Fruit fly (Drosophila melanogaster): Measurements from ENCODE around the gene CG33514.

DNA sequence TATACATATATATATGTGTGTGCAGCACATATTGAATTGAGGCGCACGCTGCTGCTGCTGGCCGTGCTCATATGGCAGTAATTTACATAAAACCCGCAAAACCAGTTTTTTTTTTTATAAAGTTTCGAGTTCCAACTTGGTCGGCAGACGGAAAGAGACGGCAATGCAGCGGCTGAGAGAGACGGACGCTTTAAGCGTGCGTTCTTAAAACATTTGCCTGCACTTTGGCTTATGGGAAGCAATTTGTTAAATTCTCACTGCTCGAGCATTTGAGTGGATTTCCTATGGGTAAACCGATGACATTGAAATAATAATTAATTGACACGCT lies 4.9 kb upstream of the CG33514 start:
- no peak for TF ChIP-seq h (optimal IDR thresholded peaks at IDR 0.05)
- no peak for TF ChIP-seq Myc (optimal IDR thresholded peaks at IDR 0.05)
- TF ChIP-seq insv (optimal IDR thresholded peaks at IDR 0.05), result no peak
- TF ChIP-seq psq (optimal IDR thresholded peaks at IDR 0.05), result no peak
- no peak for TF ChIP-seq ttk (optimal IDR thresholded peaks at IDR 0.05)
- TF ChIP-seq Sin3A (optimal IDR thresholded peaks at IDR 0.05), result no peak
